Fruit fly (Drosophila melanogaster): Measurements from ENCODE around the gene janA.

DNA sequence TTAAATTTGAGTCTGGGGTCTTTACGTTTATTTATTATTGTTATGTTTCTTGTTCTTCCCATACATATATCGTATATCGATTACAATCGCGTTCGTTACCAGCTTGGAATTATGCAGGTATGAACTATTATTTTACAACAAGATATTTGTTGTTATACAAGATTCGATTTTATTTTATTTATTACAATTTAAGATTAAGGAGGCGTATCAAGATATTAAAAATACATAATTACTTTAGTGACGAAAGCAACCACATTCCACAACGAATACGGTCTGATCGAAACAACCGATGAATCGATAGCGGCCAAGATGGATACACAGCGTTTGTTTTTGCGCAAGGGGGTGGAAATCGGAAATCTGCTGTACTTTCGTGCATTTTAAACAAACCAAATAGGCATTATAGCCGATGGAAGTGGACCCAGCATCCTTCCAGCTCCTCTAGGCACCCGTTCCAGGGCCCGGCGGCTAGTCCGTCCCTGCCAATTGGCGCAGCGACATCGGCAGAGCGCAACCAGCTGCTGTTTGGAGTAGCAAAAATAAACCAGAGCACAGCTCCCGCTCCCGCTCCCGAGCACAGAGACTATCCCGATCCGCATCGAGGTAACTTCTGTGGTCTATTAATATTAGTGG, 41.6 kb downstream of the janA start, which contains the start of the genes CG15525 and CG11504:
- TF ChIP-seq psq (optimal IDR thresholded peaks at IDR 0.05), result no peak
- TF ChIP-seq usp (GFP tag; optimal IDR thresholded peaks at IDR 0.05), result no peak
- no peak for TF ChIP-seq pan (optimal IDR thresholded peaks at IDR 0.05)
- TF ChIP-seq EcR (GFP tag; optimal IDR thresholded peaks at IDR 0.05), result no peak
- TF ChIP-seq CG8478 (optimal IDR thresholded peaks at IDR 0.05), result no peak
